Worm (Caenorhabditis elegans) whole organism, late embryonic: ENCODE results near the gene D2062.13.
"Not testable (repeated sequence)": the region's sequence is repeated elsewhere in the genome, so short reads cannot be mapped to it uniquely, and the experiment has no call there.

Experiments used
- C08G9.2 ChIP-seq: sonication (generic microtip); optimal IDR thresholded peaks from 2 replicates; lab custom pipeline; 2016; ENCODE audit warnings: mild to moderate bottlenecking, missing genetic modification characterization, moderate library complexity, missing compliant biosample characterization
- K02D7.2 ChIP-seq: sonication (generic microtip); optimal IDR thresholded peaks from 2 replicates; lab custom pipeline; 2017; ENCODE audit warnings: mild to moderate bottlenecking, missing genetic modification characterization, missing compliant biosample characterization
- Y22D7AL.16 ChIP-seq: sonication (generic microtip); optimal IDR thresholded peaks from 2 replicates; lab custom pipeline; 2016; ENCODE audit warnings: missing genetic modification characterization, missing compliant biosample characterization
- ama-1 ChIP-seq: fragments of 150-350 bp; optimal IDR thresholded peaks from 2 replicates; lab custom pipeline; 2014
- ceh-19 ChIP-seq: fragments of 200-800 bp; sonication (Bioruptor generic); optimal IDR thresholded peaks from 2 replicates; lab custom pipeline; 2018; ENCODE audit warnings: mild to moderate bottlenecking, missing genetic modification characterization, missing compliant biosample characterization
- ceh-22 ChIP-seq: sonication (generic microtip); optimal IDR thresholded peaks from 2 replicates; lab custom pipeline; 2017; ENCODE audit warnings: missing biosample characterization, missing genetic modification characterization
- ceh-31 ChIP-seq: sonication (generic microtip); optimal IDR thresholded peaks from 2 replicates; lab custom pipeline; 2016; ENCODE audit warnings: missing genetic modification characterization, missing compliant biosample characterization
- ceh-9 ChIP-seq: sonication (generic microtip); optimal IDR thresholded peaks from 2 replicates; lab custom pipeline; 2016; ENCODE audit warnings: mild to moderate bottlenecking, missing genetic modification characterization, inconsistent platforms, missing compliant biosample characterization
- dve-1 ChIP-seq: sonication (generic microtip); optimal IDR thresholded peaks from 2 replicates; lab custom pipeline; 2017; ENCODE audit warnings: antibody characterized with exemption, mild to moderate bottlenecking, missing genetic modification characterization, missing compliant biosample characterization
- elt-4 ChIP-seq: sonication (generic microtip); optimal IDR thresholded peaks from 2 replicates; lab custom pipeline; 2016; ENCODE audit warnings: missing genetic modification characterization, missing compliant biosample characterization
- fkh-6 ChIP-seq: sonication (generic microtip); optimal IDR thresholded peaks from 2 replicates; lab custom pipeline; 2016; ENCODE audit warnings: missing genetic modification characterization, missing compliant biosample characterization
- hlh-13 ChIP-seq: fragments of 200-800 bp; sonication (Bioruptor generic); optimal IDR thresholded peaks from 2 replicates; lab custom pipeline; 2018; ENCODE audit warnings: mild to moderate bottlenecking, missing genetic modification characterization, missing compliant biosample characterization
- hlh-15 ChIP-seq: sonication (generic microtip); optimal IDR thresholded peaks from 2 replicates; lab custom pipeline; 2016; ENCODE audit warnings: missing genetic modification characterization, missing compliant biosample characterization
- hlh-30 ChIP-seq: sonication (generic microtip); optimal IDR thresholded peaks from 2 replicates; lab custom pipeline; 2017; ENCODE audit warnings: antibody characterized with exemption, missing genetic modification characterization, missing compliant biosample characterization; ENCODE audit not compliant: insufficient read depth
- hlh-6 ChIP-seq: sonication (generic microtip); optimal IDR thresholded peaks from 2 replicates; lab custom pipeline; 2016; ENCODE audit warnings: missing genotype, missing genetic modification characterization, missing compliant biosample characterization
- lin-11 ChIP-seq: fragments of 200-800 bp; sonication (Bioruptor generic); optimal IDR thresholded peaks from 2 replicates; lab custom pipeline; 2018; ENCODE audit warnings: mild to moderate bottlenecking, missing genetic modification characterization, missing compliant biosample characterization
- nfya-1 ChIP-seq: sonication (generic microtip); optimal IDR thresholded peaks from 2 replicates; lab custom pipeline; 2017; ENCODE audit warnings: missing genetic modification characterization, mild to moderate bottlenecking, missing compliant biosample characterization, antibody characterized with exemption, moderate library complexity
- nhr-11 ChIP-seq: fragments of 150-350 bp; optimal IDR thresholded peaks from 2 replicates; lab custom pipeline; 2014; ENCODE audit warnings: missing biosample characterization, missing genetic modification characterization
- npax-4 ChIP-seq: sonication (generic microtip); optimal IDR thresholded peaks from 2 replicates; lab custom pipeline; 2016; ENCODE audit warnings: missing genetic modification characterization, missing compliant biosample characterization
- pag-3 ChIP-seq: sonication (generic microtip); optimal IDR thresholded peaks from 2 replicates; lab custom pipeline; 2016; ENCODE audit warnings: missing compliant biosample characterization, missing genetic modification characterization, borderline replicate concordance
- pha-2 ChIP-seq: sonication (generic microtip); optimal IDR thresholded peaks from 2 replicates; lab custom pipeline; 2017; ENCODE audit warnings: mild to moderate bottlenecking, missing genetic modification characterization, missing compliant biosample characterization
- pros-1 ChIP-seq: fragments of 150-350 bp; optimal IDR thresholded peaks from 2 replicates; lab custom pipeline; 2014; ENCODE audit warnings: missing biosample characterization, missing genetic modification reagents, missing genetic modification characterization
- ref-2 ChIP-seq: sonication (generic microtip); optimal IDR thresholded peaks from 2 replicates; lab custom pipeline; 2016; ENCODE audit warnings: missing genetic modification characterization, missing compliant biosample characterization
- rnt-1 ChIP-seq: sonication (generic microtip); optimal IDR thresholded peaks from 2 replicates; lab custom pipeline; 2016; ENCODE audit warnings: missing genetic modification characterization, missing compliant biosample characterization
- sdc-2 ChIP-seq: sonication (generic microtip); optimal IDR thresholded peaks from 2 replicates; lab custom pipeline; 2016; ENCODE audit warnings: missing genotype, missing genetic modification characterization, missing compliant biosample characterization
- sox-2 ChIP-seq: fragments of 200-800 bp; sonication (Bioruptor generic); IDR thresholded peaks from 2 replicates; pipeline ENCODE4 v1.3.6; 2022; ENCODE audit warnings: missing genetic modification reagents, missing genetic modification characterization, missing compliant biosample characterization
- ttx-3 ChIP-seq: sonication (generic microtip); optimal IDR thresholded peaks from 2 replicates; lab custom pipeline; 2016; ENCODE audit warnings: missing genetic modification reagents, missing genetic modification characterization, missing compliant biosample characterization
- unc-3 ChIP-seq, 2 experiments: fragments of 200-800 bp in 1 of 2; sonication (Bioruptor generic) in 1 of 2; sonication (generic microtip) in 1 of 2; conservative IDR thresholded peaks in 1 of 2; optimal IDR thresholded peaks in 1 of 2; 2 replicates each; pipeline versions ENCODE4 v1.3.6 to Lab custom; 2016 to 2022; ENCODE audit warnings: missing compliant biosample characterization in 2 of 2, missing genetic modification characterization in 2 of 2, missing genetic modification reagents in 1 of 2
- unc-55 ChIP-seq: sonication (generic microtip); optimal IDR thresholded peaks from 2 replicates; lab custom pipeline; 2017; ENCODE audit warnings: missing biosample characterization, missing genetic modification reagents, missing genetic modification characterization
- unc-86 ChIP-seq: sonication (generic microtip); optimal IDR thresholded peaks from 2 replicates; lab custom pipeline; 2016; ENCODE audit warnings: missing genetic modification characterization, missing compliant biosample characterization
- zip-5 ChIP-seq: sonication (generic microtip); optimal IDR thresholded peaks from 2 replicates; lab custom pipeline; 2016; ENCODE audit warnings: missing genetic modification characterization, missing compliant biosample characterization

Gene D2062.13

ce11 chrII:2638062-2638461 is 25.7 kb downstream of the D2062.13 start, which contains the start of gene F22E5.9:
Gene F22E5.9 (plus strand): TSS chrII:2638388.
- TF ChIP-seq ceh-22 (tag; lab: Kevin White, UChicago), result no peak
- TF ChIP-seq ceh-31 (tag; lab: Kevin White, UChicago), result no peak
- no peak for TF ChIP-seq pros-1
- no peak for TF ChIP-seq pha-2 (tag; lab: Kevin White, UChicago)
- TF ChIP-seq sdc-2 (tag; lab: Kevin White, UChicago), result no peak
- TF ChIP-seq ceh-19 (GFP tag; lab: Kevin White, UChicago), result no peak
- TF ChIP-seq unc-55, result no peak
- TF ChIP-seq elt-4, result no peak
- no peak for TF ChIP-seq ref-2 (tag; lab: Kevin White, UChicago)
- no peak for TF ChIP-seq ceh-9 (tag; lab: Kevin White, UChicago)
- no peak for TF ChIP-seq C08G9.2 (tag; lab: Kevin White, UChicago)
- TF ChIP-seq, all 69 proteins: peak for 0

ce11 chrII:2639401-2640088 is 27.2 kb downstream of the D2062.13 start, which contains the start of gene F22E5.8:
Gene F22E5.8 (plus strand): TSS chrII:2640038.
- TF ChIP-seq dve-1 (tag; lab: Kevin White, UChicago), result peak; percentile 75

DNA sequence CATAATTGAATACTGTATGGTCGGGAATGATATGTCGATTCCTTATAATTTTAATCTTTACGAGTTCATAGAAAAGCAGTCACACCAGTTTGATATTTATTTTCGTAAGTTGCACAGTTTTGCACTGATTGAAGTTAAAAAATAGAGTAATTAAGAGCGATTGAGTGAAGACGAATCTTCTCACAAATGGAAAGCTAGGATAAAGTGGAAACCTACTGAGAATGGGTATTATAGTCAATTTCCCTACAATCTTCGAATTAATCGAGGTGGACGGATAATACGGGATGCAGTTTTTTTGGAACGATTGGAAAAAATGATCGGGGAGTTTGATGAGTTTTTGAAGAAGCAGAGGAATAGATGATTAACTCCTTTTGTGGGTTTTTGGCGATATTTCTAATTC is 28.6 kb downstream of the D2062.13 start, which contains the start of gene F22E5.23:
TSS of gene F22E5.23 (plus strand) at position 301 of the 400 bp plus-strand sequence.
- TF ChIP-seq unc-55, result no peak
- TF ChIP-seq sox-2, result no peak
- no peak for TF ChIP-seq nfya-1 (tag; lab: Kevin White, UChicago)
- no peak for TF ChIP-seq hlh-13 (GFP tag; lab: Kevin White, UChicago)
- no peak for TF ChIP-seq fkh-6

DNA sequence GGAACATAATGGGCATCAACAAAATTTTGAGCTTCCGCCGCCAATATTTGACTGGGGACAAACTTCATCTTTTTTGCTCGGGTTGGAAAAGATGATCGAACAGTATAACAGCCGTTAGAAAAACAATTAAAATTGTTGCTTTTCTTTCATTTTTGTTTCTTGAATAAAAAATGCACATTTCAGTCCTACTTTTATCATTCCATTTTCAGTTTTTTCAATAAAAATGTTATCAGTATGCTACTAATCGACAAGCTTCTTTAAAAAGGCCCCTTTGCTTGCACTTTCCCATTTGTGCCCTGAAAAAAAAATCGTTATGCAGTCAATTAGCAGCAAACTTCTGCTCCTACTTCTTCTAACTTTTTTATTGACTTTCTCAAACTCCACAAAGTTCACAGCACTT is 29.4 kb downstream of the D2062.13 start, which contains the start of gene F22E5.7:
TSS of gene F22E5.7 (plus strand) at position 301 of the 400 bp plus-strand sequence.
- TF ChIP-seq Y22D7AL.16 (tag; lab: Kevin White, UChicago) (no peak), lin-11 (no peak), rnt-1 (tag; lab: Kevin White, UChicago) (no peak), unc-3 (GFP tag; conservative IDR thresholded peaks at IDR 0.05; lab: Robert Waterston, UW) (no peak), unc-3 (tag; optimal IDR thresholded peaks at IDR 0.05; lab: Kevin White, UChicago) (no peak), pag-3 (tag; lab: Kevin White, UChicago) (no peak), hlh-30 (no peak), npax-4 (tag; lab: Kevin White, UChicago) (no peak), ama-1 (lab: Kevin White, UChicago) (no peak), ceh-9 (tag; lab: Kevin White, UChicago) (no peak), ttx-3 (tag; lab: Kevin White, UChicago) (no peak), hlh-15 (tag; lab: Kevin White, UChicago) (no peak), zip-5 (tag; lab: Kevin White, UChicago) (no peak), elt-4 (no peak), dve-1 (tag; lab: Kevin White, UChicago) (no peak), hlh-13 (GFP tag; lab: Kevin White, UChicago) (no peak), ceh-31 (tag; lab: Kevin White, UChicago) (no peak)

- TF ChIP-seq nhr-11 (tag; lab: Kevin White, UChicago) (no peak), K02D7.2 (tag; lab: Kevin White, UChicago) (no peak)
- TF ChIP-seq, all 69 proteins: peak for 0
Observed at ce11 chrII:2644498-2644897, 32.1 kb downstream of the D2062.13 start, which contains the start of gene F22E5.11. Gene F22E5.11 (minus strand): TSS chrII:2644598.

- TF ChIP-seq unc-86; ttx-3 (tag; lab: Kevin White, UChicago); hlh-6 (tag; lab: Kevin White, UChicago): not testable (repeated sequence)
Observed at ce11 chrII:2646756-2647155, 34.4 kb downstream of the D2062.13 start, which contains the start of gene F22E5.12. Gene F22E5.12 (minus strand): TSS chrII:2646856.
